Worm (Caenorhabditis elegans): ENCODE data around the gene T25B6.3.

The T25B6.3 gene

DNA sequence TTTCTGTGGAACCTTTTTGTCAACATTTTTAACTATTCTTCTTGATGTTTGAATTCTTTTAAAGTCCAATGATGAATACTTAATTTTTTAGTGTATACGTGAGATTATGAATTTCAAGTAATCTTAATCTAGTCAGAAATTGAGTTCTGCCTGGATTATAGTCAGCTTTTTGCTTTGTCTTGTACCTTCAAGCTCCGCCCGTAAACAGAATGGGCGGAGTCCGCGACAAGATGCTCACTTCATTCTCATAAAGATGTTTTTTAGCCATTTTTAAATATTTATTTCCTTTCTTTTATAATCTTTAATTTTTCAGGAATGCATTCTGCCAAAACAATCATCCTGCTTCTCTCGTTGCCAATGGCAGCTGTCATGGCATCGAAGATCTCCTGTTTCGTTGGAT, 49.5 kb downstream of the T25B6.3 start, which contains the start of gene F47E1.1:
F47E1.1 (plus strand) TSS at position 301 of the 400 bp plus-strand sequence.
- TF ChIP-seq ztf-6 (GFP tag; IDR thresholded peaks at IDR 0.05) (no peak), ZK185.1 (tag; optimal IDR thresholded peaks at IDR 0.05; ENCODE audit: poor library complexity, severe bottlenecking) (no peak), Y53G8AR.9 (GFP tag; conservative IDR thresholded peaks at IDR 0.05) (no peak)

Measured in whole organism, young adult.